Fruit fly (Drosophila melanogaster) whole organism, pupa: ENCODE results near the gene abd-A.

Source experiments
- CG10348 ChIP-seq: fragments of 200-800 bp; sonication (Bioruptor generic); IDR thresholded peaks from 2 replicates; pipeline ENCODE4 v1.3.6; 2022; ENCODE audit warnings: missing biosample characterization, missing genetic modification characterization
- CG12605 ChIP-seq: fragments of 200-800 bp; sonication (Bioruptor generic); IDR thresholded peaks from 2 replicates; pipeline ENCODE4 v1.3.6; 2022; ENCODE audit warnings: missing biosample characterization, missing genetic modification characterization
- CG13204 ChIP-seq: fragments of 200-800 bp; sonication (Bioruptor generic); optimal IDR thresholded peaks from 2 replicates; lab custom pipeline; 2018; ENCODE audit warnings: missing biosample characterization, mild to moderate bottlenecking, missing genetic modification characterization, moderate library complexity
- CG14655 ChIP-seq: fragments of 200-800 bp; sonication (Bioruptor generic); optimal IDR thresholded peaks from 3 replicates; lab custom pipeline; 2017; ENCODE audit warnings: mild to moderate bottlenecking, missing biosample characterization, missing genetic modification reagents, missing genetic modification characterization
- CG15710 ChIP-seq: fragments of 200-800 bp; sonication (Bioruptor generic); optimal IDR thresholded peaks from 2 replicates; lab custom pipeline; 2018; ENCODE audit warnings: missing biosample characterization, mild to moderate bottlenecking, missing genetic modification characterization, moderate library complexity
- CG17806 ChIP-seq: fragments of 200-800 bp; sonication (Bioruptor generic); optimal IDR thresholded peaks from 2 replicates; lab custom pipeline; 2018; ENCODE audit warnings: missing biosample characterization, mild to moderate bottlenecking, missing genetic modification characterization, moderate library complexity
- CG32121 ChIP-seq: fragments of 200-800 bp; sonication (Bioruptor generic); IDR thresholded peaks from 2 replicates; pipeline ENCODE4 v1.3.6; 2022; ENCODE audit warnings: missing biosample characterization, missing genetic modification characterization
- CG34367 ChIP-seq: fragments of 200-800 bp; sonication (Bioruptor generic); optimal IDR thresholded peaks from 2 replicates; lab custom pipeline; 2018; ENCODE audit warnings: missing biosample characterization, mild to moderate bottlenecking, missing genetic modification characterization
- CG4496 ChIP-seq: fragments of 200-800 bp; sonication (Bioruptor generic); IDR thresholded peaks from 3 replicates; pipeline ENCODE4 v1.3.6; 2022; ENCODE audit warnings: missing biosample characterization, missing genetic modification characterization
- CG8159 ChIP-seq: fragments of 200-800 bp; sonication (Bioruptor generic); optimal IDR thresholded peaks from 3 replicates; lab custom pipeline; 2018; ENCODE audit warnings: missing biosample characterization, mild to moderate bottlenecking, missing genetic modification characterization, moderate library complexity
- CG8301 ChIP-seq: fragments of 200-800 bp; sonication (Bioruptor generic); optimal IDR thresholded peaks from 2 replicates; lab custom pipeline; 2018; ENCODE audit warnings: missing biosample characterization, mild to moderate bottlenecking, missing genetic modification characterization
- CG9948 ChIP-seq: fragments of 200-800 bp; sonication (Bioruptor generic); optimal IDR thresholded peaks from 2 replicates; lab custom pipeline; 2018; ENCODE audit warnings: missing biosample characterization, mild to moderate bottlenecking, missing genetic modification characterization, moderate library complexity
- D1 ChIP-seq: fragments of 200-800 bp; sonication (Bioruptor generic); optimal IDR thresholded peaks from 2 replicates; lab custom pipeline; 2018; ENCODE audit warnings: missing biosample characterization, mild to moderate bottlenecking, missing genetic modification characterization, moderate library complexity
- EcR ChIP-seq: fragments of 200-800 bp; sonication (Bioruptor generic); optimal IDR thresholded peaks from 3 replicates; lab custom pipeline; 2019; ENCODE audit warnings: missing biosample characterization, missing genetic modification characterization, mild to moderate bottlenecking, moderate library complexity, missing genetic modification reagents
- Ets98B ChIP-seq: fragments of 200-800 bp; sonication (Bioruptor generic); IDR thresholded peaks from 2 replicates; pipeline ENCODE4 v1.3.6; 2022; ENCODE audit warnings: missing biosample characterization, missing genetic modification characterization
- Pif1A ChIP-seq: fragments of 200-800 bp; sonication (Bioruptor generic); optimal IDR thresholded peaks from 3 replicates; lab custom pipeline; 2016; ENCODE audit warnings: missing biosample characterization, missing genetic modification characterization
- Pif1B ChIP-seq: fragments of 200-800 bp; sonication (Bioruptor generic); optimal IDR thresholded peaks from 3 replicates; lab custom pipeline; 2016; ENCODE audit warnings: missing biosample characterization, missing genetic modification characterization
- Snoo ChIP-seq: fragments of 200-800 bp; sonication (Bioruptor generic); optimal IDR thresholded peaks from 3 replicates; lab custom pipeline; 2017; ENCODE audit warnings: missing biosample characterization, mild to moderate bottlenecking, missing genetic modification characterization, inconsistent platforms
- fd96Ca ChIP-seq: fragments of 200-800 bp; sonication (Bioruptor generic); IDR thresholded peaks from 3 replicates; pipeline ENCODE4 v1.3.6; 2022; ENCODE audit warnings: missing biosample characterization, missing genetic modification characterization
- gl ChIP-seq: fragments of 200-800 bp; sonication (Bioruptor generic); optimal IDR thresholded peaks from 2 replicates; lab custom pipeline; 2018; ENCODE audit warnings: missing biosample characterization, mild to moderate bottlenecking, missing genetic modification characterization
- rn ChIP-seq: fragments of 200-800 bp; sonication (Bioruptor generic); IDR thresholded peaks from 2 replicates; pipeline ENCODE4 v1.3.6; 2022; ENCODE audit warnings: missing biosample characterization, missing genetic modification characterization

The abd-A gene

DNA sequence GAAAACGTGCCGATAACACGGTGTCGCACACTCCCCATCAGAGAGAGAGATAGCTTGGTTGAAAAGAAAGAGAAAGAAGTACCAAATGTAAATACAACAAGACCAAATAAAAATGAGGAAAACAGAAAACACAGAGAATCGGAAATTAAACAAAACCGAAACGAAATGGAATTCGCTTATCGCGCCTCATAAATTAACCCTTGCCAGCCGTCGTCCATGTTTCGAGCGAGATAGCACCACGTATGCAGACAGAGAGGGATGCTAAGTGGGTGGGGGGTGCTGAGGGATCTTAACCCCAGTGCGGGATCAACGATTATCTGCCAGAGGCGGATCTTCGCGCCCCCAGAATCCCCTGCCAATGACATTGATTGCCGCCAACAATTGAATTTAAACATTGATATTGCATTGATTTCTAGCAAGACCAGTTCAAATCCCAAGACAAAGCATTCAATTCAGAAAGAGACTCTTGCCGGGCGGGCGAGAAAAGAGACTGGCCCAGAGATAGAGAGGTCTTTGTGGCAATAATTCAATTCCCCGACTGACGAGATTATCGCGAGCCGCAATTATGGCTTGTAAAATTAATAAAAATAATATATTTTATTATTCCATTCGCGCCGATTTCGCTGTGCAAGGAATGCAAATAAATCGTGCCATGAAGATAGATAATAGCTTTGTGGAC is 10.3 kb downstream of the abd-A start:
- TF ChIP-seq gl (tag; lab: Kevin White, UChicago) (no peak), EcR (GFP tag; lab: Kevin White, UChicago) (peak; percentile 19)

dm6 chr3R:16817465-16817864 is 12.4 kb downstream of the abd-A start:
- no peak for TF ChIP-seq gl (tag; lab: Kevin White, UChicago)
- TF ChIP-seq Pif1B (GFP tag; lab: Kevin White, UChicago), result no peak
- no peak for TF ChIP-seq rn
- no peak for TF ChIP-seq fd96Ca (GFP tag; lab: Robert Waterston, UW)
- TF ChIP-seq CG14655, result no peak
- TF ChIP-seq CG8301 (tag; lab: Kevin White, UChicago), result no peak
- no peak for TF ChIP-seq CG8159
- TF ChIP-seq, all 21 proteins: peak for 0

dm6 chr3R:16815728-16816127 is 14.1 kb downstream of the abd-A start:
- TF ChIP-seq Pif1A (GFP tag; lab: Kevin White, UChicago), result no peak
- no peak for TF ChIP-seq CG4496
- TF ChIP-seq fd96Ca (GFP tag; lab: Robert Waterston, UW), result no peak
- TF ChIP-seq CG9948 (tag; lab: Kevin White, UChicago), result no peak
- no peak for TF ChIP-seq Snoo (tag; lab: Kevin White, UChicago)
- TF ChIP-seq gl (tag; lab: Kevin White, UChicago), result no peak
- TF ChIP-seq D1 (tag; lab: Kevin White, UChicago), result no peak
- no peak for TF ChIP-seq CG8159
- TF ChIP-seq CG15710 (tag; lab: Kevin White, UChicago), result no peak
- no peak for TF ChIP-seq CG14655
- TF ChIP-seq CG32121 (GFP tag; lab: Robert Waterston, UW), result no peak
- TF ChIP-seq Pif1B (GFP tag; lab: Kevin White, UChicago), result no peak
- TF ChIP-seq EcR (GFP tag; lab: Kevin White, UChicago), result no peak
- no peak for TF ChIP-seq CG10348 (GFP tag; lab: Robert Waterston, UW)
- no peak for TF ChIP-seq CG17806 (tag; lab: Kevin White, UChicago)
- TF ChIP-seq Ets98B, result no peak
- TF ChIP-seq CG34367, result no peak
- TF ChIP-seq, all 21 proteins: peak for 0

DNA sequence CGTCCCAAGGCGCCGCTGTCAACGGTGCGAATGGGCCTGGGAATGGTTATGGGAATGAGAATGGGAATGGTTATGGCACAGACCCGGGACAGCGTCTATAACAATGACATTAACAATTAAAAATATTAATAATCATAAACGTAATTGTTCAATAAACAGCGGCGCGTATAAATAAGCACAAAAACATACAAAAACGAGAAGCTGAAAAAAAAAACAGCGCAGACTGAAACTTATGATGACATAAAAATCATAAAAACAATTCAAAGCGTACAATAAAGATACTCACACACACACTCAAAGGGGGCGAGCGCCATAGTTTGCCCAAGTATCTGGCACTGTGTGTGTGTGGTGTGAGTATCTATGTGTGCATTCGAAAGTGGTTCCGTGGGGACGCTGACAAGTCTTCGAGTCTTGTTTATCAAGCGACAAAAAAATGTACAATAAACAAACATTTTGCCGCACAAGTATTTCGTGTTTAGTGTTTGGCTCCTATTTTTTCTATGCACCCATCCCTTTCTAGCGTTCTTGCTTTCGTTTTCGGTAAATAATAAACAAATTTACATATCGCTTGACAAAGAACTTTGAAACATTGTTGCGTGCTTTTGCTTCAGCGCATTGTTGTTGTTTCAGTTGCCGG is 16.6 kb downstream of the abd-A start:
- TF ChIP-seq CG32121 (GFP tag; lab: Robert Waterston, UW), result no peak
- TF ChIP-seq gl (tag; lab: Kevin White, UChicago), result no peak
- no peak for TF ChIP-seq CG10348 (GFP tag; lab: Robert Waterston, UW)
- TF ChIP-seq Ets98B, result no peak
- no peak for TF ChIP-seq CG4496
- TF ChIP-seq Snoo (tag; lab: Kevin White, UChicago), result no peak
- no peak for TF ChIP-seq CG15710 (tag; lab: Kevin White, UChicago)
- TF ChIP-seq CG17806 (tag; lab: Kevin White, UChicago), result no peak
- TF ChIP-seq CG8159, result no peak
- TF ChIP-seq Pif1A (GFP tag; lab: Kevin White, UChicago), result no peak
- no peak for TF ChIP-seq fd96Ca (GFP tag; lab: Robert Waterston, UW)
- TF ChIP-seq CG12605 (GFP tag; lab: Robert Waterston, UW), result no peak
- no peak for TF ChIP-seq CG9948 (tag; lab: Kevin White, UChicago)

dm6 chr3R:16811781-16812207 is 18.1 kb downstream of the abd-A start:
- TF ChIP-seq CG8301 (tag; lab: Kevin White, UChicago) (no peak), fd96Ca (GFP tag; lab: Robert Waterston, UW) (peak; percentile 57; the same call in 2 of the 3 replicates), CG12605 (GFP tag; lab: Robert Waterston, UW) (no peak)
- TF ChIP-seq, all 21 proteins: peak for 1

DNA sequence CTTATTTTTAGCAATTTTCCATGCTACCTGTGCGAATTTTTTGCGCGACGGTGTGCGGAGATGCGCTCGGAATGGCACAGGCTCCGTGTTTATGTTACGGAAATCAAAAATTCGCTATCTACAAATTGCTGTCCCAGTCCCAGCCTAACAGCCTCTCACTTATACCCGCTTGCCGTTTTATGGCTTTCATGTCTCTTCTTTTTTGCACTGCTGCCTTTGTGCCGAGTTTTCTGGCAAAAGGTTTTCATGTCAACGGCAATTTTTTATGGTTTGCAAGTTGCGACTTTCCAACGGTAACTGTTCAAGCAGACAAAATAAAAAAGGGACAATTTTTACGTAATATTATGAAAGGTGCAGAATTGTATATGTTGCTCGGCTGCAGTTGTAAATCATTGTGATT is 19.0 kb downstream of the abd-A start:
- TF ChIP-seq Pif1B (GFP tag; lab: Kevin White, UChicago) (no peak), fd96Ca (GFP tag; lab: Robert Waterston, UW) (no peak), CG34367 (no peak), Snoo (tag; lab: Kevin White, UChicago) (no peak), CG4496 (no peak), CG9948 (tag; lab: Kevin White, UChicago) (no peak), CG32121 (GFP tag; lab: Robert Waterston, UW) (no peak), D1 (tag; lab: Kevin White, UChicago) (no peak), CG12605 (GFP tag; lab: Robert Waterston, UW) (no peak), gl (tag; lab: Kevin White, UChicago) (no peak), CG10348 (GFP tag; lab: Robert Waterston, UW) (no peak), CG8159 (no peak), CG13204 (GFP tag; lab: Kevin White, UChicago) (no peak), EcR (GFP tag; lab: Kevin White, UChicago) (no peak), Ets98B (no peak), CG17806 (tag; lab: Kevin White, UChicago) (no peak), CG14655 (no peak), Pif1A (GFP tag; lab: Kevin White, UChicago) (no peak), CG15710 (tag; lab: Kevin White, UChicago) (no peak)
